Fruit fly (Drosophila melanogaster) whole organism, pupa: ENCODE data around the gene CG8326.

Experiments
- CG34367 ChIP-seq: fragments of 200-800 bp; sonication (Bioruptor generic); optimal IDR thresholded peaks from 2 replicates; lab custom pipeline; 2018; ENCODE audit warnings: missing biosample characterization, mild to moderate bottlenecking, missing genetic modification characterization
- CG8159 ChIP-seq: fragments of 200-800 bp; sonication (Bioruptor generic); optimal IDR thresholded peaks from 3 replicates; lab custom pipeline; 2018; ENCODE audit warnings: missing biosample characterization, mild to moderate bottlenecking, missing genetic modification characterization, moderate library complexity
- CG9948 ChIP-seq: fragments of 200-800 bp; sonication (Bioruptor generic); optimal IDR thresholded peaks from 2 replicates; lab custom pipeline; 2018; ENCODE audit warnings: missing biosample characterization, mild to moderate bottlenecking, missing genetic modification characterization, moderate library complexity
- EcR ChIP-seq: fragments of 200-800 bp; sonication (Bioruptor generic); optimal IDR thresholded peaks from 3 replicates; lab custom pipeline; 2019; ENCODE audit warnings: missing biosample characterization, missing genetic modification characterization, mild to moderate bottlenecking, moderate library complexity, missing genetic modification reagents
- Pif1B ChIP-seq: fragments of 200-800 bp; sonication (Bioruptor generic); optimal IDR thresholded peaks from 3 replicates; lab custom pipeline; 2016; ENCODE audit warnings: missing biosample characterization, missing genetic modification characterization

DNA sequence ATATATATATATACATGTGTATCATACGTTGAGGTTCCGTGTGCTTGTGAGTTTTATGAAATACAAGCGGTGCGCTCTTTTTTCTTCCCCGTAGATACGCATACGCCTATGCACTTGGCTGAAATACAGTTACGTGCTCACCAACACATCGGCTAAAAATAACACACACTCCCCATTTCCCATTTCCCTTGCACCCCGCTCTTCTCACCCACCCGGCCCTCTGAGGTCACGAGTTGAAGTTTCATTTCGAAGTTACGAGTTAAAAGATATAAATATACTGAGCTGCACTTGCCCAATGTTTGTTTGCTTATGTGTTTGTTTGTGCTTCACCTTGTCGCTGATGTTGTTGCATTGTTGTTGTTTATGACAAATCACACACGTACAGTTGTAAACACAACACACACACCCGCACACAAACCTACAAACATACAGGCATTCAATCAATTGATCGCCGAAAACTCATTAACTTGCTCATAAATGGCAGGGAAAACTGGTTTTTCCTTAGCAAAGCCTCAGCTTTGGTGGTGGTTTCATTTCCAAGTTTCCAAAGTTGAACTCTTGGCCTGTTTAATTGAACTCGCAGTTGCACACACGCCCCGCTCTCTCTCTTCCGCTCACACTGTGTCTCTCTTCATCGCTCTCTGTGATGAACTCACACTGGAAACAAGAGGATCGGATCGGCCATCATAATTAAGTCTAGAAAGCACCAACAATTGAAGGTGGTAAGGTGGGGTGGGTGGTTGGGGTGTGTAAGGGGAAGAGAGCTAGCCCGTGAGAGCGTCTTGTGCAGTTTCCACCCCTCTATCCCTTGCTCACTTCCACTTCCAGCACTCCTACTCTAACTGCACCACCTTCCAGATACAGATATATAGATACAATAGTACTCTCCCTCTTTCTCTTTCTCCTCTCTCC is 29.2 kb upstream of the CG8326 start:
- TF ChIP-seq EcR (GFP tag; lab: Kevin White, UChicago) (peak; percentile 49), Pif1B (GFP tag; lab: Kevin White, UChicago) (no peak), CG8159 (tag; lab: Kevin White, UChicago) (no peak), CG9948 (tag; lab: Kevin White, UChicago) (no peak), CG34367 (tag; lab: Kevin White, UChicago) (no peak)
